Worm (Caenorhabditis elegans): ENCODE measurements around the gene blos-4.

The blos-4 gene

ce11 chrII:6248503-6248902, 3.5 kb downstream of the blos-4 start (continued):
- TF ChIP-seq gei-17 (GFP tag; optimal IDR thresholded peaks at IDR 0.05) (no peak), snpc-3.4 (tag; optimal IDR thresholded peaks at IDR 0.05) (peak; percentile 56), chd-7 (tag; optimal IDR thresholded peaks at IDR 0.05) (peak; percentile 50), aptf-2 (GFP tag; conservative IDR thresholded peaks at IDR 0.05) (no peak), D2030.7 (GFP tag; IDR thresholded peaks at IDR 0.05) (peak; percentile 41; the same call in 1 of the 2 replicates), die-1 (tag; optimal IDR thresholded peaks at IDR 0.05) (peak; percentile 70), zfh-2 (GFP tag; conservative IDR thresholded peaks at IDR 0.05) (no peak), nhr-179 (tag; optimal IDR thresholded peaks at IDR 0.05) (no peak), snpc-4 (GFP tag; optimal IDR thresholded peaks at IDR 0.05) (no peak), snpc-4 (tag; optimal IDR thresholded peaks at IDR 0.05) (peak in 3 of 4 experiments; percentile 25 to 52 (median 44)), C17E4.6 (GFP tag; IDR thresholded peaks at IDR 0.05) (no peak), hmg-1.2 (GFP tag; IDR thresholded peaks at IDR 0.05) (peak; percentile 41), him-1 (tag; optimal IDR thresholded peaks at IDR 0.05) (no peak), ztf-26 (tag; optimal IDR thresholded peaks at IDR 0.05) (peak; percentile 58), lin-35 (GFP tag; optimal IDR thresholded peaks at IDR 0.05) (peak in 1 of 3 experiments; percentile 30), nhr-120 (GFP tag; IDR thresholded peaks at IDR 0.05) (no peak), Y79H2A.3 (GFP tag; conservative IDR thresholded peaks at IDR 0.05) (no peak), ceh-27 (GFP tag; optimal IDR thresholded peaks at IDR 0.05) (peak; percentile 35), K11D2.4 (GFP tag; IDR thresholded peaks at IDR 0.05) (no peak), pbrm-1 (GFP tag; IDR thresholded peaks at IDR 0.05) (peak; percentile 16; the same call in 1 of the 2 replicates), cebp-2 (GFP tag; IDR thresholded peaks at IDR 0.05) (0 out of 2 replicates have a peak, but pooled peaks have one; percentile 41), akir-1 (GFP tag; optimal IDR thresholded peaks at IDR 0.05) (no peak), athp-1 (tag; optimal IDR thresholded peaks at IDR 0.05) (peak; percentile 61), egl-18 (GFP tag; IDR thresholded peaks at IDR 0.05) (no peak), snpc-1.1 (tag; optimal IDR thresholded peaks at IDR 0.05; ENCODE audit: insufficient read depth) (no peak), rec-8 (tag; optimal IDR thresholded peaks at IDR 0.05) (peak; percentile 47 to 49), dpff-1 (tag; optimal IDR thresholded peaks at IDR 0.05) (no peak), F55B11.4 (tag; optimal IDR thresholded peaks at IDR 0.05; ENCODE audit: borderline replicate concordance, insufficient read depth) (no peak), ztf-28 (GFP tag; IDR thresholded peaks at IDR 0.05) (no peak), B0035.1 (tag; optimal IDR thresholded peaks at IDR 0.05) (no peak), F49E8.2 (tag; optimal IDR thresholded peaks at IDR 0.05; ENCODE audit: insufficient read depth) (peak; percentile 82), let-607 (tag; optimal IDR thresholded peaks at IDR 0.05) (peak in 1 of 2 experiments; percentile 14), hlh-26 (GFP tag; conservative IDR thresholded peaks at IDR 0.05) (no peak), sptf-2 (GFP tag; optimal IDR thresholded peaks at IDR 0.05) (peak; percentile 27), ama-1 (optimal IDR thresholded peaks at IDR 0.05) (no peak), ama-1 (GFP tag; optimal IDR thresholded peaks at IDR 0.05) (peak; percentile 66 to 71), F57A8.1 (GFP tag; optimal IDR thresholded peaks at IDR 0.05) (no peak), ceh-58 (GFP tag; IDR thresholded peaks at IDR 0.05) (no peak), madf-6 (GFP tag; IDR thresholded peaks at IDR 0.05) (peak; percentile 55), unc-62 (GFP tag; optimal IDR thresholded peaks at IDR 0.05) (no peak), ets-4 (GFP tag; optimal IDR thresholded peaks at IDR 0.05) (no peak), dox-1 (GFP tag; IDR thresholded peaks at IDR 0.05) (peak; percentile 73), mcd-1 (GFP tag; IDR thresholded peaks at IDR 0.05) (peak; percentile 54; the same call in 1 of the 2 replicates), madf-10 (tag; optimal IDR thresholded peaks at IDR 0.05) (peak; percentile 37), F57C9.4 (tag; optimal IDR thresholded peaks at IDR 0.05) (no peak), Y56A3A.18 (GFP tag; IDR thresholded peaks at IDR 0.05) (no peak), snpc-1.3 (tag; optimal IDR thresholded peaks at IDR 0.05; ENCODE audit: insufficient read depth) (no peak), somi-1 (GFP tag; optimal IDR thresholded peaks at IDR 0.05) (no peak)

Measured in whole organism, young adult.